Comparison of ENCODE assay signal across 3 fruit fly cellular contexts in the genomic region with DNA sequence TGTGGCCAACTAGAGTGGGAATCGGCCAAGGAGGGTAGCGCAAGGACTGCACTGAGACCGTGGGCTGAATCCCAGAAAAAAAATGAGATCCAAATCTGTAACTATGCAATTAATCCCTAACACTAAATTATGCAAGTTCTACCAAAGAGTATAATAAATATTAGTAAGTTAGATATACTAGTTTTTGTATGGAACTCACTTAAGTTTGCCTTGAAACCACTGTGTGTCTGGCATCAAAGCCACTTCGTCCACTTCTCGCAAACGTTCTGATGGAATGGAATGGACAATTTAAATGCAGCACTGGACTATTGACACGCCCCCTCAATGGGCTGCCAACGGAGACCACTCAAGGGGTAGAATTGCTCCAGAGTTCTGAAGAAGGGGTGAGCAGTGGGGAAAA.
TF ChIP-seq lines count a peak whose summit lies in the region.

No protein-coding gene starts in this region.

- no peak for TF ChIP-seq CTCF in whole organism, embryonic (GFP tag; optimal IDR thresholded peaks at IDR 0.05; lab: Kevin White, UChicago)

TF ChIP-seq in whole organism, embryonic, 481 proteins besides CTCF, POLR2A, EP300 and RAD21:
- TF ChIP-seq sens (GFP tag; lab: Kevin White, UChicago) (peak; percentile 35), CG31441 (GFP tag; IDR thresholded peaks at IDR 0.05; lab: Robert Waterston, UW) (no peak), Ets65A (GFP tag; lab: Kevin White, UChicago) (peak; percentile 33)

TF ChIP-seq in whole organism, prepupa, 60 proteins besides CTCF, POLR2A, EP300 and RAD21:
- TF ChIP-seq dsx (GFP tag; optimal IDR thresholded peaks at IDR 0.05; lab: Kevin White, UChicago; ENCODE audit: poor library complexity, severe bottlenecking): peak; percentile 19
- no peak for TF ChIP-seq Lpt (GFP tag; optimal IDR thresholded peaks at IDR 0.05; lab: Kevin White, UChicago)
- no peak for TF ChIP-seq Blimp-1 (GFP tag; optimal IDR thresholded peaks at IDR 0.05; lab: Kevin White, UChicago)
- peak; percentile 54 for TF ChIP-seq svp (GFP tag; lab: Kevin White, UChicago)
- TF ChIP-seq eg (GFP tag; IDR thresholded peaks at IDR 0.05; lab: Robert Waterston, UW): 0 out of 3 replicates have a peak, but pooled peaks have one; percentile 28
- peak; percentile 7 for TF ChIP-seq CG10669 (GFP tag; optimal IDR thresholded peaks at IDR 0.05; lab: Kevin White, UChicago)
- no peak for TF ChIP-seq Eip93F (GFP tag; optimal IDR thresholded peaks at IDR 0.05; lab: Kevin White, UChicago)
- no peak for TF ChIP-seq CG7368 (GFP tag; optimal IDR thresholded peaks at IDR 0.05; lab: Kevin White, UChicago)
- TF ChIP-seq Hr4 (GFP tag; optimal IDR thresholded peaks at IDR 0.05; lab: Kevin White, UChicago): no peak
- no peak for TF ChIP-seq CG6854 (GFP tag; optimal IDR thresholded peaks at IDR 0.05; lab: Kevin White, UChicago)
- TF ChIP-seq Eip75B (GFP tag; optimal IDR thresholded peaks at IDR 0.05; lab: Kevin White, UChicago): peak; percentile 5
- no peak for TF ChIP-seq fkh (GFP tag; optimal IDR thresholded peaks at IDR 0.05; lab: Kevin White, UChicago)
- peak; percentile 6 for TF ChIP-seq CG3919 (GFP tag; optimal IDR thresholded peaks at IDR 0.05; lab: Kevin White, UChicago)
- peak; percentile 13 for TF ChIP-seq CG10631 (GFP tag; optimal IDR thresholded peaks at IDR 0.05; lab: Kevin White, UChicago)
- TF ChIP-seq CG32006 (GFP tag; optimal IDR thresholded peaks at IDR 0.05; lab: Kevin White, UChicago): peak; percentile 24
- TF ChIP-seq Ets96B (tag; optimal IDR thresholded peaks at IDR 0.05; lab: Kevin White, UChicago): peak; percentile 18
- TF ChIP-seq CG6163 (GFP tag; IDR thresholded peaks at IDR 0.05; lab: Robert Waterston, UW): peak; percentile 21; the same call in 1 of the 3 replicates
- TF ChIP-seq achi (GFP tag; optimal IDR thresholded peaks at IDR 0.05; lab: Kevin White, UChicago): peak; percentile 9
- peak; percentile 4 for TF ChIP-seq CG3032 (tag; optimal IDR thresholded peaks at IDR 0.05; lab: Kevin White, UChicago)
- TF ChIP-seq Eip78C (GFP tag; lab: Kevin White, UChicago): peak; percentile 56
TF ChIP-seq in whole organism, prepupa: peak in this region for 13.

TF ChIP-seq in whole organism, pupa, 21 proteins besides CTCF, POLR2A, EP300 and RAD21:
- TF ChIP-seq Pif1A (GFP tag; optimal IDR thresholded peaks at IDR 0.05; lab: Kevin White, UChicago): no peak
- no peak for TF ChIP-seq rn (GFP tag; IDR thresholded peaks at IDR 0.05; lab: Robert Waterston, UW)
- TF ChIP-seq CG8159 (tag; optimal IDR thresholded peaks at IDR 0.05; lab: Kevin White, UChicago): peak; percentile 5
- TF ChIP-seq CG17806 (tag; optimal IDR thresholded peaks at IDR 0.05; lab: Kevin White, UChicago): peak; percentile 35
- no peak for TF ChIP-seq CG32121 (GFP tag; IDR thresholded peaks at IDR 0.05; lab: Robert Waterston, UW)
- no peak for TF ChIP-seq EcR (GFP tag; optimal IDR thresholded peaks at IDR 0.05; lab: Kevin White, UChicago)
- no peak for TF ChIP-seq CG34367 (tag; optimal IDR thresholded peaks at IDR 0.05; lab: Kevin White, UChicago)
- TF ChIP-seq Pif1B (GFP tag; optimal IDR thresholded peaks at IDR 0.05; lab: Kevin White, UChicago): no peak
- no peak for TF ChIP-seq CG9948 (tag; optimal IDR thresholded peaks at IDR 0.05; lab: Kevin White, UChicago)
- TF ChIP-seq Snoo (tag; optimal IDR thresholded peaks at IDR 0.05; lab: Kevin White, UChicago): no peak
- peak; percentile 13 for TF ChIP-seq CG15710 (tag; optimal IDR thresholded peaks at IDR 0.05; lab: Kevin White, UChicago)
- TF ChIP-seq CG13204 (GFP tag; optimal IDR thresholded peaks at IDR 0.05; lab: Kevin White, UChicago): no peak
- TF ChIP-seq CG14655 (GFP tag; optimal IDR thresholded peaks at IDR 0.05; lab: Kevin White, UChicago): peak; percentile 41
- TF ChIP-seq CG4496 (GFP tag; IDR thresholded peaks at IDR 0.05; lab: Robert Waterston, UW): no peak
- no peak for TF ChIP-seq D1 (tag; optimal IDR thresholded peaks at IDR 0.05; lab: Kevin White, UChicago)
- no peak for TF ChIP-seq gl (tag; optimal IDR thresholded peaks at IDR 0.05; lab: Kevin White, UChicago)
- no peak for TF ChIP-seq Ets98B (GFP tag; IDR thresholded peaks at IDR 0.05; lab: Robert Waterston, UW)
- peak; percentile 19 for TF ChIP-seq CG8301 (tag; optimal IDR thresholded peaks at IDR 0.05; lab: Kevin White, UChicago)
